Fruit fly (Drosophila melanogaster) Kc167 (cell line): ENCODE measurements around the gene GstD5.

Source experiments
- Myc ChIP-seq: fragments of >200 bp; optimal IDR thresholded peaks from 2 replicates; lab custom pipeline; 2017; ENCODE audit warnings: missing external identifiers
- Sin3A ChIP-seq: fragments of >200 bp; optimal IDR thresholded peaks from 2 replicates; lab custom pipeline; 2018; ENCODE audit warnings: missing external identifiers
- h ChIP-seq: fragments of >200 bp; optimal IDR thresholded peaks from 3 replicates; lab custom pipeline; 2018; ENCODE audit warnings: missing external identifiers
- insv ChIP-seq: fragments of >200 bp; optimal IDR thresholded peaks from 3 replicates; lab custom pipeline; 2018; ENCODE audit warnings: missing external identifiers
- psq ChIP-seq: fragments of >200 bp; optimal IDR thresholded peaks from 2 replicates; lab custom pipeline; 2017; ENCODE audit warnings: missing external identifiers
- ttk ChIP-seq: sonication (Bioruptor generic); optimal IDR thresholded peaks from 2 replicates; lab custom pipeline; 2017; ENCODE audit warnings: missing external identifiers

- no peak for TF ChIP-seq psq (lab: Kevin White, UChicago)
- no peak for TF ChIP-seq ttk (lab: Kevin White, UChicago)
- TF ChIP-seq insv (lab: Kevin White, UChicago): no peak
- TF ChIP-seq h (lab: Kevin White, UChicago): no peak
- no peak for TF ChIP-seq Myc (lab: Kevin White, UChicago)
- no peak for TF ChIP-seq Sin3A (lab: Kevin White, UChicago)
Measured at dm6 chr3R:12423997-12424396, 48.5 kb downstream of the GstD5 start.
